Fruit fly (Drosophila melanogaster): Measurements from ENCODE around the gene grn.

DNA sequence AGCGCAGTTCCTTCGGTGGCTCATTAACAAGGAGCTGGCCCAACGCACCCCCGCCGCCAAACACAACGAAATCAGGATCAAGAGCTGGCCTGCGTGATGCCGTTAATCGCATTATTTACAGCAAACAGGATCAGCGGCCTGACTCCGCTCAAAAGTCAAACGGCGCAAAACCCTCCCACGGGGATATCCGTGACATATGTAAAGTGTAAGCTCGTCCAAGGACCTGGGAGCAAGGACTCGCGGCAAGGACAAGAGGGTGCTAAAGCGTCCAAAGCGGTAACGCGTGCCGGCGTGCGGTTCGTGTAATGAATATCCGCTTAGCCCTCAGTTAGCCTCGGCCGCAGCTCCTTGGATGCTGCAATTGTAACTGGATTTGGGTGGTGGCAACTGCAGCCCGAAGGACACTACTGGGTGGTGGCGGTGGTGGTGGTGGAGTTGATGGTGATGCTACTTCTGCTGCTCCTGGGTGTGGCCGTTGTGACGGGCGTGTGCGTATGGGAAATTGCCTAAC is 44.3 kb upstream of the grn start:
- TF ChIP-seq CG15336 (GFP tag; IDR thresholded peaks at IDR 0.05) (no peak), Eip93F (GFP tag; optimal IDR thresholded peaks at IDR 0.05) (no peak), CG32006 (GFP tag; optimal IDR thresholded peaks at IDR 0.05) (no peak), CG6854 (GFP tag; optimal IDR thresholded peaks at IDR 0.05) (no peak), CG8319 (GFP tag; optimal IDR thresholded peaks at IDR 0.05) (no peak), esn (GFP tag; optimal IDR thresholded peaks at IDR 0.05) (no peak)

Data from whole organism, prepupa.